Worm (Caenorhabditis elegans) whole organism, L2 larva: ENCODE data around the gene str-37.

Source experiments
- C34F6.9 ChIP-seq: fragments of 150-350 bp; optimal IDR thresholded peaks from 2 replicates; lab custom pipeline; 2014; ENCODE audit warnings: missing biosample characterization, missing genetic modification characterization
- F13H6.1 ChIP-seq: sonication (generic microtip); optimal IDR thresholded peaks from 2 replicates; lab custom pipeline; 2016; ENCODE audit warnings: missing genetic modification characterization, missing compliant biosample characterization
- Y55F3AM.14 ChIP-seq: fragments of 200-800 bp; sonication (Bioruptor generic); optimal IDR thresholded peaks from 2 replicates; lab custom pipeline; 2018; ENCODE audit warnings: mild to moderate bottlenecking, missing genetic modification characterization, missing compliant biosample characterization
- ZK546.5 ChIP-seq: sonication (generic microtip); optimal IDR thresholded peaks from 2 replicates; lab custom pipeline; 2017; ENCODE audit warnings: missing biosample characterization, missing genetic modification characterization
- alr-1 ChIP-seq: fragments of 150-350 bp; optimal IDR thresholded peaks from 2 replicates; lab custom pipeline; 2014; ENCODE audit warnings: missing biosample characterization, missing genetic modification characterization
- aly-2 ChIP-seq: fragments of 150-350 bp; optimal IDR thresholded peaks from 2 replicates; lab custom pipeline; 2014; ENCODE audit warnings: missing biosample characterization, missing genetic modification characterization
- ama-1 ChIP-seq: fragments of 150-350 bp; optimal IDR thresholded peaks from 2 replicates; lab custom pipeline; 2018; ENCODE audit warnings: inconsistent platforms
- ceh-82 ChIP-seq: fragments of 150-350 bp; optimal IDR thresholded peaks from 2 replicates; lab custom pipeline; 2014; ENCODE audit warnings: missing biosample characterization, missing genetic modification characterization
- dmd-4 ChIP-seq: sonication (generic microtip); optimal IDR thresholded peaks from 2 replicates; lab custom pipeline; 2017; ENCODE audit warnings: missing biosample characterization, missing genetic modification characterization
- elt-1 ChIP-seq: fragments of 150-350 bp; optimal IDR thresholded peaks from 2 replicates; lab custom pipeline; 2014; ENCODE audit warnings: missing biosample characterization, missing genetic modification characterization
- fos-1 ChIP-seq: fragments of 150-350 bp; optimal IDR thresholded peaks from 2 replicates; lab custom pipeline; 2014; ENCODE audit warnings: missing biosample characterization, missing genetic modification characterization
- lin-11 ChIP-seq: fragments of 150-350 bp; sonication (generic microtip); optimal IDR thresholded peaks from 2 replicates; lab custom pipeline; 2014; ENCODE audit warnings: missing biosample characterization, missing genetic modification characterization, inconsistent platforms, mixed read lengths
- lin-13 ChIP-seq: fragments of 150-350 bp; optimal IDR thresholded peaks from 2 replicates; lab custom pipeline; 2014; ENCODE audit warnings: missing biosample characterization, missing genetic modification reagents, missing genetic modification characterization
- lin-39 ChIP-seq: fragments of 150-350 bp; optimal IDR thresholded peaks from 2 replicates; lab custom pipeline; 2014; ENCODE audit warnings: missing biosample characterization, missing genetic modification reagents, missing genetic modification characterization
- lsy-2 ChIP-seq, 2 experiments: fragments of 150-350 bp in 1 of 2; sonication (generic microtip) in 1 of 2; optimal IDR thresholded peaks; 2 replicates each; lab custom pipeline; 2014 to 2017; ENCODE audit warnings: missing biosample characterization in 2 of 2, missing genetic modification characterization in 2 of 2
- mab-5 ChIP-seq: fragments of 150-350 bp; optimal IDR thresholded peaks from 2 replicates; lab custom pipeline; 2014; ENCODE audit warnings: missing biosample characterization, missing genetic modification characterization
- mbf-1 ChIP-seq: sonication (generic microtip); optimal IDR thresholded peaks from 2 replicates; lab custom pipeline; 2017; ENCODE audit warnings: missing biosample characterization, missing genetic modification characterization
- mdl-1 ChIP-seq, 2 experiments: fragments of 150-350 bp in 1 of 2; sonication (generic microtip) in 1 of 2; optimal IDR thresholded peaks; 2 replicates each; lab custom pipeline; 2017; ENCODE audit warnings: missing biosample characterization in 2 of 2, missing genetic modification characterization in 2 of 2
- nhr-10 ChIP-seq: sonication (generic microtip); optimal IDR thresholded peaks from 2 replicates; lab custom pipeline; 2017; ENCODE audit warnings: missing biosample characterization, missing genetic modification characterization
- nhr-11 ChIP-seq: fragments of 150-350 bp; optimal IDR thresholded peaks from 2 replicates; lab custom pipeline; 2014; ENCODE audit warnings: missing biosample characterization, missing genetic modification characterization
- nhr-12 ChIP-seq: fragments of 150-350 bp; optimal IDR thresholded peaks from 2 replicates; lab custom pipeline; 2014; ENCODE audit warnings: missing biosample characterization, missing genetic modification characterization
- nhr-129 ChIP-seq: fragments of 150-350 bp; optimal IDR thresholded peaks from 2 replicates; lab custom pipeline; 2014; ENCODE audit warnings: missing biosample characterization, missing genetic modification characterization
- nhr-21 ChIP-seq: fragments of 150-350 bp; optimal IDR thresholded peaks from 2 replicates; lab custom pipeline; 2014; ENCODE audit warnings: missing biosample characterization, missing genetic modification characterization
- nhr-23 ChIP-seq: fragments of 150-350 bp; optimal IDR thresholded peaks from 2 replicates; lab custom pipeline; 2014; ENCODE audit warnings: missing biosample characterization, missing genetic modification reagents, missing genetic modification characterization
- nhr-25 ChIP-seq: fragments of 150-350 bp; sonication (generic microtip); optimal IDR thresholded peaks from 3 replicates; lab custom pipeline; 2014; ENCODE audit warnings: missing biosample characterization, missing genetic modification characterization
- nhr-77 ChIP-seq: fragments of 150-350 bp; optimal IDR thresholded peaks from 2 replicates; lab custom pipeline; 2014; ENCODE audit warnings: missing biosample characterization, missing genetic modification characterization
- sem-4 ChIP-seq: fragments of 150-350 bp; optimal IDR thresholded peaks from 2 replicates; lab custom pipeline; 2014; ENCODE audit warnings: missing biosample characterization, missing genetic modification reagents, missing genetic modification characterization
- skn-1 ChIP-seq: sonication (generic microtip); optimal IDR thresholded peaks from 2 replicates; lab custom pipeline; 2017; ENCODE audit warnings: missing biosample characterization, missing genetic modification characterization
- sma-3 ChIP-seq: sonication (generic microtip); optimal IDR thresholded peaks from 2 replicates; lab custom pipeline; 2016; ENCODE audit warnings: missing genetic modification reagents, missing genetic modification characterization, missing compliant biosample characterization
- sma-9 ChIP-seq, 2 experiments: fragments of 150-350 bp in 1 of 2; sonication (generic microtip) in 1 of 2; optimal IDR thresholded peaks; 2 replicates each; lab custom pipeline; 2014 to 2016; ENCODE audit warnings: missing genetic modification characterization in 2 of 2, mild to moderate bottlenecking in 1 of 2, missing biosample characterization in 1 of 2, missing compliant biosample characterization in 1 of 2, missing genetic modification reagents in 1 of 2, moderate library complexity in 1 of 2
- snpc-4 ChIP-seq: fragments of 150-350 bp; optimal IDR thresholded peaks from 2 replicates; lab custom pipeline; 2014; ENCODE audit warnings: missing biosample characterization, missing genetic modification characterization
- unc-55 ChIP-seq: fragments of 150-350 bp; sonication (generic microtip); optimal IDR thresholded peaks from 3 replicates; lab custom pipeline; 2014; ENCODE audit warnings: missing biosample characterization, missing genetic modification reagents, missing genetic modification characterization
- unc-62 ChIP-seq: fragments of 150-350 bp; optimal IDR thresholded peaks from 2 replicates; lab custom pipeline; 2014; ENCODE audit warnings: missing biosample characterization, missing genetic modification reagents, missing genetic modification characterization
- zag-1 ChIP-seq: fragments of 150-350 bp; optimal IDR thresholded peaks from 2 replicates; lab custom pipeline; 2014; ENCODE audit warnings: missing biosample characterization, missing genetic modification characterization
- ztf-1 ChIP-seq: fragments of 200-800 bp; sonication (Bioruptor generic); conservative IDR thresholded peaks from 2 replicates; pipeline ENCODE4 v1.3.6; 2022; ENCODE audit warnings: missing genetic modification characterization, missing compliant biosample characterization

The str-37 gene

ce11 chrV:13313045-13313623 is 14.4 kb upstream of the str-37 start, which contains the start of gene C50B6.3 (continued):
- no peak for TF ChIP-seq Y55F3AM.14 (GFP tag; lab: Kevin White, UChicago)
- TF ChIP-seq fos-1 (tag; lab: Kevin White, UChicago): peak; percentile 53
- no peak for TF ChIP-seq nhr-23
- TF ChIP-seq dmd-4 (tag; lab: Kevin White, UChicago): no peak
- TF ChIP-seq nhr-21 (tag; lab: Kevin White, UChicago): peak; percentile 58
- peak; percentile 97 for TF ChIP-seq sma-9 (GFP tag; optimal IDR thresholded peaks at IDR 0.05; lab: Kevin White, UChicago)
- TF ChIP-seq sma-9 (tag; optimal IDR thresholded peaks at IDR 0.05; lab: Kevin White, UChicago): no peak
- TF ChIP-seq alr-1 (tag; lab: Kevin White, UChicago): no peak
- no peak for TF ChIP-seq skn-1 (tag; lab: Kevin White, UChicago)
- no peak for TF ChIP-seq nhr-129 (tag; lab: Kevin White, UChicago)
- peak; percentile 86 for TF ChIP-seq C34F6.9
- TF ChIP-seq F13H6.1 (tag; lab: Kevin White, UChicago): peak; percentile 80
- peak; percentile 55 for TF ChIP-seq lin-11
- no peak for TF ChIP-seq ztf-1
- TF ChIP-seq nhr-11 (tag; lab: Kevin White, UChicago): no peak
- no peak for TF ChIP-seq unc-55 (GFP tag; lab: Kevin White, UChicago)
- no peak for TF ChIP-seq ceh-82 (tag; lab: Kevin White, UChicago)
- no peak for TF ChIP-seq aly-2 (tag; lab: Kevin White, UChicago)
- no peak for TF ChIP-seq elt-1 (tag; lab: Kevin White, UChicago)
- TF ChIP-seq sma-3 (GFP tag; lab: Kevin White, UChicago): peak; percentile 93
- no peak for TF ChIP-seq mdl-1 (tag; optimal IDR thresholded peaks at IDR 0.05; lab: Kevin White, UChicago)
- peak; percentile 51 for TF ChIP-seq mab-5 (tag; lab: Kevin White, UChicago)
- TF ChIP-seq zag-1 (tag; lab: Kevin White, UChicago): no peak
- peak; percentile 77 for TF ChIP-seq snpc-4
- no peak for TF ChIP-seq nhr-77 (tag; lab: Kevin White, UChicago)
- peak; percentile 79 for TF ChIP-seq sem-4 (tag; lab: Kevin White, UChicago)
- TF ChIP-seq, all 48 proteins: peak for 19

- no peak for TF ChIP-seq elt-1 (tag; lab: Kevin White, UChicago)
- TF ChIP-seq nhr-10 (tag; lab: Kevin White, UChicago): no peak
- TF ChIP-seq nhr-12 (tag; lab: Kevin White, UChicago): no peak
- no peak for TF ChIP-seq ZK546.5
- no peak for TF ChIP-seq lin-13 (GFP tag; lab: Kevin White, UChicago)
- TF ChIP-seq sma-3 (GFP tag; lab: Kevin White, UChicago): no peak
- TF ChIP-seq unc-62 (GFP tag; lab: Kevin White, UChicago): no peak
- TF ChIP-seq, all 48 proteins: peak for 0
Measured at ce11 chrV:13317911-13318502, 9.6 kb upstream of the str-37 start, which contains the start of the genes col-161 and srh-18. Gene col-161, minus strand, starts transcription at chrV:13318011. Gene srh-18, plus strand, starts transcription at chrV:13318452.

- no peak for TF ChIP-seq zag-1 (tag; lab: Kevin White, UChicago)
- TF ChIP-seq alr-1 (tag; lab: Kevin White, UChicago): no peak
- no peak for TF ChIP-seq C34F6.9
- no peak for TF ChIP-seq ztf-1
- TF ChIP-seq nhr-12 (tag; lab: Kevin White, UChicago): no peak
- no peak for TF ChIP-seq nhr-25 (tag; lab: Kevin White, UChicago)
- TF ChIP-seq lin-13 (GFP tag; lab: Kevin White, UChicago): no peak
- no peak for TF ChIP-seq mbf-1 (tag; lab: Kevin White, UChicago)
- no peak for TF ChIP-seq lsy-2 (tag; optimal IDR thresholded peaks at IDR 0.05; lab: Kevin White, UChicago)
- TF ChIP-seq lin-11: no peak
- TF ChIP-seq lin-39 (tag; lab: Kevin White, UChicago): no peak
- no peak for TF ChIP-seq ama-1 (lab: Kevin White, UChicago)
- no peak for TF ChIP-seq nhr-23
Measured at ce11 chrV:13320676-13321075, 6.9 kb upstream of the str-37 start, which contains the start of gene srh-15. Gene srh-15, plus strand, starts transcription at chrV:13320976.
